Fruit fly (Drosophila melanogaster) whole organism, wandering third instar larva: ENCODE measurements around the gene tadr.

Experiments
- Abd-B ChIP-seq: fragments of >200 bp; optimal IDR thresholded peaks from 2 replicates; lab custom pipeline; 2017; ENCODE audit warnings: missing biosample characterization, missing genetic modification characterization
- Hr78 ChIP-seq: fragments of >200 bp; optimal IDR thresholded peaks from 2 replicates; lab custom pipeline; 2017; ENCODE audit warnings: missing biosample characterization, missing genetic modification characterization
- h ChIP-seq: fragments of 200-800 bp; sonication (Bioruptor generic); optimal IDR thresholded peaks from 3 replicates; lab custom pipeline; 2016; ENCODE audit warnings: missing biosample characterization, mild to moderate bottlenecking, missing genetic modification characterization
- rgr ChIP-seq: fragments of 200-800 bp; sonication (Bioruptor generic); optimal IDR thresholded peaks from 3 replicates; lab custom pipeline; 2016; ENCODE audit warnings: missing biosample characterization, mild to moderate bottlenecking, missing genetic modification characterization
- usp ChIP-seq: fragments of >200 bp; optimal IDR thresholded peaks from 2 replicates; lab custom pipeline; 2017; ENCODE audit warnings: missing biosample characterization, missing genetic modification characterization
- woc ChIP-seq: sonication (Bioruptor generic); optimal IDR thresholded peaks from 2 replicates; lab custom pipeline; 2016; ENCODE audit warnings: missing biosample characterization, mild to moderate bottlenecking, missing genetic modification characterization

DNA sequence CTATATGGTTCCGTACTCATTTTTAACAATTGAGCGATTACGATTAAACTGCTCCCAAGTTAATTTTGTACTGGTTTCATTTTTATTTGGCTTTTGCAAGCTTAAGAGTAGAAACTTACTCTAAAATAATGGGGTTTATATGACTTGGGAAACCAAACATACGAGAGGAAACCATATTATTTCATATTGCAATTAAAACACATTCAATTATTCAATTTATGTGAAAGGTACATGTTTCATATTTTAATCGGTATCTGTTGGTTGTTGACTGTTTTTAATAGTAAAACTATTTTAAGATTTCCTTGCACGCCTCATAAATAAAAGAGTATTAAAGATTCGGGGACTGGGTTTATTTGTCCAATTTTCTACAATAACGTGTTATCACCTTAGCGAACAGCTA is 9.1 kb downstream of the tadr start, which contains the start of gene CG33510:
- peak; percentile 31 for TF ChIP-seq h
- TF ChIP-seq Hr78 (GFP tag; lab: Kevin White, UChicago), result no peak
- no peak for TF ChIP-seq woc (GFP tag; lab: Kevin White, UChicago)
- TF ChIP-seq Abd-B (GFP tag; lab: Kevin White, UChicago), result no peak
- TF ChIP-seq rgr (GFP tag; lab: Kevin White, UChicago), result peak; percentile 6
- no peak for TF ChIP-seq usp (GFP tag; lab: Kevin White, UChicago)
